Fruit fly (Drosophila melanogaster) whole organism, embryonic: ENCODE results near the gene CG10581.

Source experiments
- Bteb2 ChIP-seq: fragments of 200-800 bp; sonication (Bioruptor generic); optimal IDR thresholded peaks from 2 replicates; lab custom pipeline; 2016; ENCODE audit warnings: missing biosample characterization, missing genetic modification characterization
- CG10543 ChIP-seq: fragments of 200-800 bp; sonication (Bioruptor generic); optimal IDR thresholded peaks from 3 replicates; lab custom pipeline; 2017; ENCODE audit warnings: missing biosample characterization, mild to moderate bottlenecking, missing genetic modification characterization, moderate library complexity
- CG10979 ChIP-seq: fragments of 200-800 bp; sonication (Bioruptor generic); optimal IDR thresholded peaks from 2 replicates; lab custom pipeline; 2018; ENCODE audit warnings: missing biosample characterization, mild to moderate bottlenecking, missing genetic modification characterization, moderate library complexity
- CG12391 ChIP-seq: fragments of 200-800 bp; sonication (Bioruptor generic); optimal IDR thresholded peaks from 3 replicates; lab custom pipeline; 2018; ENCODE audit warnings: missing biosample characterization, mild to moderate bottlenecking, missing genetic modification characterization, moderate library complexity
- CG12942 ChIP-seq: fragments of 200-800 bp; sonication (Bioruptor generic); optimal IDR thresholded peaks from 3 replicates; lab custom pipeline; 2016; ENCODE audit warnings: missing biosample characterization, missing genetic modification characterization
- CG13123 ChIP-seq: fragments of 200-800 bp; sonication (Bioruptor generic); optimal IDR thresholded peaks from 2 replicates; lab custom pipeline; 2016; ENCODE audit warnings: missing biosample characterization, missing genetic modification characterization
- CG13296 ChIP-seq: fragments of 200-800 bp; sonication (Bioruptor generic); optimal IDR thresholded peaks from 3 replicates; lab custom pipeline; 2018; ENCODE audit warnings: missing biosample characterization, mild to moderate bottlenecking, missing genetic modification characterization
- CG15696 ChIP-seq: fragments of 200-800 bp; sonication (Bioruptor generic); optimal IDR thresholded peaks from 2 replicates; lab custom pipeline; 2019; ENCODE audit warnings: missing biosample characterization, mild to moderate bottlenecking, missing genetic modification characterization, moderate library complexity
- CG17359 ChIP-seq: fragments of 200-800 bp; sonication (Bioruptor generic); optimal IDR thresholded peaks from 3 replicates; lab custom pipeline; 2018; ENCODE audit warnings: missing biosample characterization, mild to moderate bottlenecking, missing genetic modification characterization, moderate library complexity
- CG31224 ChIP-seq: fragments of 200-800 bp; sonication (Bioruptor generic); IDR thresholded peaks from 2 replicates; pipeline ENCODE4 v1.3.6; 2022; ENCODE audit warnings: missing biosample characterization, missing genetic modification characterization
- CG32772 ChIP-seq: fragments of 200-800 bp; sonication (Bioruptor generic); IDR thresholded peaks from 2 replicates; pipeline ENCODE4 v1.3.6; 2022; ENCODE audit warnings: missing biosample characterization, missing genetic modification characterization
- CG3726 ChIP-seq: fragments of 200-800 bp; sonication (Bioruptor generic); IDR thresholded peaks from 3 replicates; pipeline ENCODE4, ENCODE4 v1.3.6; 2022; ENCODE audit warnings: missing biosample characterization, missing genetic modification characterization
- CG6813 ChIP-seq: fragments of 200-800 bp; sonication (Bioruptor generic); optimal IDR thresholded peaks from 2 replicates; lab custom pipeline; 2017; ENCODE audit warnings: missing biosample characterization, missing genetic modification characterization, mild to moderate bottlenecking, moderate library complexity, missing genetic modification reagents
- CG6854 ChIP-seq: fragments of 200-800 bp; sonication (Bioruptor generic); optimal IDR thresholded peaks from 3 replicates; lab custom pipeline; 2017; ENCODE audit warnings: missing biosample characterization, mild to moderate bottlenecking, missing genetic modification characterization
- CG9797 ChIP-seq: fragments of 200-800 bp; sonication (Bioruptor generic); optimal IDR thresholded peaks from 3 replicates; lab custom pipeline; 2018; ENCODE audit warnings: missing biosample characterization, mild to moderate bottlenecking, missing genetic modification characterization
- Camta ChIP-seq: fragments of 200-800 bp; sonication (Bioruptor generic); optimal IDR thresholded peaks from 2 replicates; lab custom pipeline; 2016; ENCODE audit warnings: missing biosample characterization, missing genetic modification characterization
- CoRest ChIP-seq: fragments of 200-800 bp; sonication (Bioruptor generic); optimal IDR thresholded peaks from 3 replicates; lab custom pipeline; 2018; ENCODE audit warnings: missing biosample characterization, mild to moderate bottlenecking, missing genetic modification characterization, moderate library complexity
- Dip3 ChIP-seq: fragments of 200-800 bp; sonication (Bioruptor generic); optimal IDR thresholded peaks from 3 replicates; lab custom pipeline; 2016; ENCODE audit warnings: missing biosample characterization, missing genetic modification characterization
- Drgx ChIP-seq: fragments of 200-800 bp; sonication (Bioruptor generic); IDR thresholded peaks from 2 replicates; pipeline ENCODE4 v1.3.6; 2022; ENCODE audit warnings: missing biosample characterization, missing genetic modification characterization
- H2.0 ChIP-seq: fragments of 200-800 bp; sonication (Bioruptor generic); IDR thresholded peaks from 2 replicates; pipeline ENCODE4 v1.3.6; 2022; ENCODE audit warnings: missing biosample characterization, missing genetic modification characterization
- HmgD ChIP-seq: fragments of 200-800 bp; sonication (Bioruptor generic); optimal IDR thresholded peaks from 3 replicates; lab custom pipeline; 2016; ENCODE audit warnings: missing biosample characterization, missing genetic modification characterization
- Hr78 ChIP-seq, 2 experiments: fragments of 200-800 bp in 1 of 2; fragments of >200 bp in 1 of 2; sonication (Bioruptor generic) in 1 of 2; optimal IDR thresholded peaks; 2 replicates each; lab custom pipeline; 2017 to 2019; ENCODE audit warnings: missing biosample characterization in 2 of 2, missing genetic modification characterization in 2 of 2, mild to moderate bottlenecking in 1 of 2, moderate library complexity in 1 of 2
- Kr ChIP-seq: fragments of 200-800 bp; sonication (Bioruptor generic); optimal IDR thresholded peaks from 2 replicates; lab custom pipeline; 2017; ENCODE audit warnings: missing biosample characterization, mild to moderate bottlenecking, missing genetic modification characterization
- MTF-1 ChIP-seq: fragments of 200-800 bp; sonication (Bioruptor generic); optimal IDR thresholded peaks from 2 replicates; lab custom pipeline; 2018; ENCODE audit warnings: missing biosample characterization, mild to moderate bottlenecking, missing genetic modification characterization, borderline replicate concordance
- Max ChIP-seq: fragments of 200-800 bp; sonication (Bioruptor generic); optimal IDR thresholded peaks from 2 replicates; lab custom pipeline; 2016; ENCODE audit warnings: missing biosample characterization, mild to moderate bottlenecking, missing genetic modification characterization
- Mrtf ChIP-seq: fragments of 200-800 bp; sonication (Bioruptor generic); IDR thresholded peaks from 3 replicates; pipeline ENCODE4 v1.3.6; 2022; ENCODE audit warnings: missing biosample characterization, missing genetic modification characterization
- Side ChIP-seq: fragments of 200-800 bp; sonication (Bioruptor generic); optimal IDR thresholded peaks from 2 replicates; lab custom pipeline; 2016; ENCODE audit warnings: missing biosample characterization, missing genetic modification characterization
- Six4 ChIP-seq: fragments of 200-800 bp; sonication (Bioruptor generic); optimal IDR thresholded peaks from 2 replicates; lab custom pipeline; 2016; ENCODE audit warnings: missing biosample characterization, missing genetic modification characterization
- Sry-δ ChIP-seq: fragments of 200-800 bp; sonication (Bioruptor generic); optimal IDR thresholded peaks from 2 replicates; lab custom pipeline; 2016; ENCODE audit warnings: missing biosample characterization, missing genetic modification characterization
- Ssrp ChIP-seq: fragments of 200-800 bp; sonication (Bioruptor generic); optimal IDR thresholded peaks from 2 replicates; lab custom pipeline; 2018; ENCODE audit warnings: missing biosample characterization, mild to moderate bottlenecking, missing genetic modification characterization, moderate library complexity
- Trl ChIP-seq, 3 experiments: fragments of >200 bp in 2 of 3; fragments of 200-800 bp in 1 of 3; sonication (Bioruptor generic) in 1 of 3; optimal IDR thresholded peaks; 2 replicates in 1 of 3; 3 replicates in 2 of 3; lab custom pipeline; 2016 to 2017; ENCODE audit warnings: missing biosample characterization in 1 of 3, missing genetic modification characterization in 1 of 3
- Usf ChIP-seq: fragments of 200-800 bp; sonication (Bioruptor generic); optimal IDR thresholded peaks from 2 replicates; lab custom pipeline; 2017; ENCODE audit warnings: missing genotype, missing biosample characterization, missing genetic modification characterization
- Xrp1 ChIP-seq: fragments of 200-800 bp; sonication (Bioruptor generic); IDR thresholded peaks from 2 replicates; pipeline ENCODE4 v1.3.6; 2022; ENCODE audit warnings: missing biosample characterization, missing genetic modification characterization
- ase ChIP-seq: fragments of 200-800 bp; sonication (Bioruptor generic); IDR thresholded peaks from 3 replicates; pipeline ENCODE4 v1.3.6; 2022; ENCODE audit warnings: missing biosample characterization, missing genetic modification characterization
- bcd ChIP-seq: fragments of 200-800 bp; sonication (Bioruptor generic); optimal IDR thresholded peaks from 2 replicates; lab custom pipeline; 2017; ENCODE audit warnings: missing biosample characterization, mild to moderate bottlenecking, missing genetic modification characterization
- chn ChIP-seq: fragments of 200-800 bp; sonication (Bioruptor generic); optimal IDR thresholded peaks from 2 replicates; lab custom pipeline; 2016; ENCODE audit warnings: missing biosample characterization, missing genetic modification characterization
- crp ChIP-seq, 2 experiments: fragments of 200-800 bp; sonication (Bioruptor generic); optimal IDR thresholded peaks; 2 replicates in 1 of 2; 3 replicates in 1 of 2; lab custom pipeline; 2017; ENCODE audit warnings: missing biosample characterization in 2 of 2, missing genetic modification characterization in 2 of 2, mild to moderate bottlenecking in 1 of 2, moderate library complexity in 1 of 2
- dan ChIP-seq: fragments of 200-800 bp; sonication (Bioruptor generic); IDR thresholded peaks from 2 replicates; pipeline ENCODE4 v1.3.6; 2022; ENCODE audit warnings: missing biosample characterization, missing genetic modification characterization
- fd3F ChIP-seq: fragments of 200-800 bp; sonication (Bioruptor generic); optimal IDR thresholded peaks from 2 replicates; lab custom pipeline; 2018; ENCODE audit warnings: missing biosample characterization, mild to moderate bottlenecking, missing genetic modification characterization, moderate library complexity
- fd96Cb ChIP-seq: fragments of 200-800 bp; sonication (Bioruptor generic); optimal IDR thresholded peaks from 2 replicates; lab custom pipeline; 2018; ENCODE audit warnings: missing biosample characterization, mild to moderate bottlenecking, missing genetic modification characterization, moderate library complexity
- ind ChIP-seq: fragments of 200-800 bp; sonication (Bioruptor generic); optimal IDR thresholded peaks from 3 replicates; lab custom pipeline; 2016; ENCODE audit warnings: missing biosample characterization, missing genetic modification characterization
- insv ChIP-seq, 2 experiments: fragments of 200-800 bp; sonication (Bioruptor generic); optimal IDR thresholded peaks; 3 replicates each; lab custom pipeline; 2016 to 2018; ENCODE audit warnings: missing biosample characterization in 2 of 2, missing genetic modification characterization in 2 of 2
- lab ChIP-seq: fragments of 200-800 bp; sonication (Bioruptor generic); optimal IDR thresholded peaks from 3 replicates; lab custom pipeline; 2017; ENCODE audit warnings: missing biosample characterization, missing genetic modification characterization, mild to moderate bottlenecking, moderate library complexity, missing genetic modification reagents
- mam ChIP-seq: fragments of 200-800 bp; sonication (Bioruptor generic); optimal IDR thresholded peaks from 3 replicates; lab custom pipeline; 2016; ENCODE audit warnings: missing biosample characterization, missing genetic modification characterization
- otp ChIP-seq: fragments of 200-800 bp; sonication (Bioruptor generic); IDR thresholded peaks from 3 replicates; pipeline ENCODE4, ENCODE4 v1.3.6; 2022; ENCODE audit warnings: missing biosample characterization, missing genetic modification characterization
- phol ChIP-seq: fragments of 200-800 bp; sonication (Bioruptor generic); optimal IDR thresholded peaks from 3 replicates; lab custom pipeline; 2018; ENCODE audit warnings: missing biosample characterization, mild to moderate bottlenecking, missing genetic modification characterization, moderate library complexity
- pros ChIP-seq: fragments of 200-800 bp; sonication (Bioruptor generic); optimal IDR thresholded peaks from 3 replicates; lab custom pipeline; 2019; ENCODE audit warnings: missing biosample characterization, mild to moderate bottlenecking, missing genetic modification characterization, moderate library complexity
- twi ChIP-seq: fragments of 200-800 bp; optimal IDR thresholded peaks from 2 replicates; lab custom pipeline; 2019; ENCODE audit warnings: missing biosample characterization, mild to moderate bottlenecking, missing genetic modification characterization, moderate library complexity
- z ChIP-seq: fragments of 200-800 bp; sonication (Bioruptor generic); IDR thresholded peaks from 3 replicates; pipeline ENCODE4 v1.3.6; 2022; ENCODE audit warnings: missing biosample characterization, missing genetic modification characterization
- zfh1 ChIP-seq: fragments of 200-800 bp; sonication (Bioruptor generic); IDR thresholded peaks from 3 replicates; pipeline ENCODE4 v1.3.6; 2022; ENCODE audit warnings: missing biosample characterization, missing genetic modification characterization

Gene CG10581

dm6 chr3L:21049417-21049914 lies 15.5 kb upstream of the CG10581 start (continued):
- peak; percentile 4 for TF ChIP-seq lab (GFP tag; lab: Kevin White, UChicago)
- TF ChIP-seq Camta (GFP tag; lab: Kevin White, UChicago): no peak
- TF ChIP-seq zfh1 (GFP tag; lab: Robert Waterston, UW): peak; percentile 46; the same call in 2 of the 3 replicates
- TF ChIP-seq H2.0: no peak; the same call in 1 of the 2 replicates
- TF ChIP-seq bcd: no peak
- TF ChIP-seq Xrp1: 0 out of 2 replicates have a peak, but pooled peaks have one; percentile 22
- no peak for TF ChIP-seq CG31224 (GFP tag; lab: Robert Waterston, UW)
- TF ChIP-seq mam: peak; percentile 35
- TF ChIP-seq phol (tag; lab: Kevin White, UChicago): no peak
- TF ChIP-seq CG3726 (GFP tag; lab: Robert Waterston, UW): no peak
- no peak for TF ChIP-seq Ssrp
- TF ChIP-seq CG13296: no peak
- TF ChIP-seq Six4: no peak
- no peak for TF ChIP-seq crp (GFP tag; optimal IDR thresholded peaks at IDR 0.05; lab: Kevin White, UChicago)
- peak; percentile 5 for TF ChIP-seq CG13123
- TF ChIP-seq Hr78 (GFP tag; optimal IDR thresholded peaks at IDR 0.05; lab: Kevin White, UChicago): no peak
- peak; percentile 79 for TF ChIP-seq pros (GFP tag; lab: Kevin White, UChicago)
- TF ChIP-seq Trl (optimal IDR thresholded peaks at IDR 0.05; lab: Kevin White, UChicago): peak; percentile 58 to 66
- peak; percentile 53 for TF ChIP-seq Trl (GFP tag; optimal IDR thresholded peaks at IDR 0.05; lab: Kevin White, UChicago)
- TF ChIP-seq Dip3 (GFP tag; lab: Kevin White, UChicago): no peak
- no peak for TF ChIP-seq fd96Cb (tag; lab: Kevin White, UChicago)
- peak; percentile 36 for TF ChIP-seq CoRest (tag; lab: Kevin White, UChicago)
- TF ChIP-seq CG12942 (GFP tag; lab: Kevin White, UChicago): no peak
- no peak for TF ChIP-seq Bteb2 (GFP tag; lab: Kevin White, UChicago)
- TF ChIP-seq ase (GFP tag; lab: Robert Waterston, UW): no peak
- peak; percentile 40; the same call in 1 of the 3 replicates for TF ChIP-seq otp (GFP tag; lab: Robert Waterston, UW)
- no peak for TF ChIP-seq CG6854 (GFP tag; lab: Kevin White, UChicago)
- TF ChIP-seq CG17359 (tag; lab: Kevin White, UChicago): no peak
- no peak for TF ChIP-seq Mrtf (GFP tag; lab: Robert Waterston, UW)
- no peak for TF ChIP-seq CG9797
- TF ChIP-seq twi (tag; lab: Kevin White, UChicago): no peak
- TF ChIP-seq Drgx (GFP tag; lab: Robert Waterston, UW): peak; percentile 37
- no peak for TF ChIP-seq insv (GFP tag; optimal IDR thresholded peaks at IDR 0.05; lab: Kevin White, UChicago)
- TF ChIP-seq Sry-δ (GFP tag; lab: Kevin White, UChicago): peak; percentile 29
- TF ChIP-seq Max (GFP tag; lab: Kevin White, UChicago): no peak
- TF ChIP-seq HmgD (GFP tag; lab: Kevin White, UChicago): peak; percentile 70
- peak; percentile 39 for TF ChIP-seq CG12391 (tag; lab: Kevin White, UChicago)
- no peak for TF ChIP-seq fd3F (GFP tag; lab: Kevin White, UChicago)
- peak; percentile 28 for TF ChIP-seq CG15696 (tag; lab: Kevin White, UChicago)
- TF ChIP-seq MTF-1 (GFP tag; lab: Kevin White, UChicago): peak; percentile 24
- no peak for TF ChIP-seq z (GFP tag; lab: Robert Waterston, UW)
- no peak for TF ChIP-seq Kr (GFP tag; lab: Kevin White, UChicago)
- peak; percentile 100 for TF ChIP-seq CG10979
- peak; percentile 36 for TF ChIP-seq Side (GFP tag; lab: Kevin White, UChicago)
- peak; percentile 17 for TF ChIP-seq CG10543 (GFP tag; lab: Kevin White, UChicago)
- no peak for TF ChIP-seq ind (GFP tag; lab: Kevin White, UChicago)
- peak; percentile 6 for TF ChIP-seq CG6813 (GFP tag; lab: Kevin White, UChicago)
- peak; percentile 84 for TF ChIP-seq chn (GFP tag; lab: Kevin White, UChicago)
- no peak for TF ChIP-seq CG32772
- no peak for TF ChIP-seq dan (GFP tag; lab: Robert Waterston, UW)
- no peak for TF ChIP-seq Usf (GFP tag; lab: Kevin White, UChicago)
